Worm (Caenorhabditis elegans) whole organism, mixed stage, embryonic: Measurements from ENCODE around the gene gei-1.

Experiments
- elt-3 ChIP-seq: fragments of 150-350 bp; optimal IDR thresholded peaks from 2 replicates; lab custom pipeline; 2014; ENCODE audit warnings: missing biosample characterization, missing genetic modification characterization
- mls-2 ChIP-seq: sonication (generic microtip); optimal IDR thresholded peaks from 2 replicates; lab custom pipeline; 2016; ENCODE audit warnings: mild to moderate bottlenecking, missing genetic modification characterization, moderate library complexity, missing compliant biosample characterization
- snpc-4 ChIP-seq: fragments of 150-350 bp; optimal IDR thresholded peaks from 2 replicates; lab custom pipeline; 2014; ENCODE audit warnings: missing biosample characterization, missing genetic modification characterization
- tbx-8 ChIP-seq: fragments of 200-800 bp; sonication (Bioruptor generic); optimal IDR thresholded peaks from 2 replicates; lab custom pipeline; 2018; ENCODE audit warnings: mild to moderate bottlenecking, missing genetic modification characterization, moderate library complexity, missing compliant biosample characterization
- unc-62 ChIP-seq: fragments of 150-350 bp; optimal IDR thresholded peaks from 2 replicates; lab custom pipeline; 2014; ENCODE audit warnings: missing biosample characterization, missing genetic modification reagents, missing genetic modification characterization

ce11 chrIII:3370770-3371169, 26.1 kb downstream of the gei-1 start:
- TF ChIP-seq elt-3 (tag; lab: Kevin White, UChicago) (no peak), tbx-8 (GFP tag; lab: Kevin White, UChicago) (no peak), unc-62 (no peak), snpc-4 (tag; lab: Kevin White, UChicago) (no peak), mls-2 (tag; lab: Kevin White, UChicago) (no peak)
